Worm (Caenorhabditis elegans) whole organism, L4 larva: ENCODE results near the gene rib-1.

Experiments
- D1046.2 ChIP-seq: fragments of 200-800 bp; sonication (Bioruptor generic); IDR thresholded peaks from 2 replicates; pipeline ENCODE4 v1.3.6; 2022; ENCODE audit warnings: missing genetic modification characterization, missing compliant biosample characterization
- F37D6.2 ChIP-seq: sonication (generic microtip); optimal IDR thresholded peaks from 2 replicates; lab custom pipeline; 2016; ENCODE audit warnings: mild to moderate bottlenecking, missing genetic modification characterization, missing compliant biosample characterization
- F44E2.7 ChIP-seq: fragments of 200-800 bp; sonication (Bioruptor generic); IDR thresholded peaks from 2 replicates; pipeline ENCODE4 v2.1.2; 2022; ENCODE audit warnings: missing genetic modification characterization, missing compliant biosample characterization
- F49E8.2 ChIP-seq: sonication (generic microtip); optimal IDR thresholded peaks from 2 replicates; lab custom pipeline; 2016; ENCODE audit warnings: missing compliant biosample characterization, mild to moderate bottlenecking, missing genetic modification characterization, borderline replicate concordance
- Y5F2A.4 ChIP-seq: fragments of 200-800 bp; sonication (Bioruptor generic); optimal IDR thresholded peaks from 2 replicates; lab custom pipeline; 2018; ENCODE audit warnings: mild to moderate bottlenecking, missing genetic modification characterization, missing compliant biosample characterization
- ZK337.2 ChIP-seq: fragments of 200-800 bp; sonication (Bioruptor generic); IDR thresholded peaks from 2 replicates; pipeline ENCODE4 v1.3.6; 2022; ENCODE audit warnings: missing genetic modification reagents, missing genetic modification characterization, missing compliant biosample characterization
- ama-1 ChIP-seq: fragments of 150-350 bp; optimal IDR thresholded peaks from 2 replicates; lab custom pipeline; 2014; ENCODE audit warnings: inconsistent platforms, mixed read lengths
- arid-1 ChIP-seq: fragments of 200-800 bp; sonication (Bioruptor generic); conservative IDR thresholded peaks from 2 replicates; pipeline ENCODE4 v1.3.6; 2022; ENCODE audit warnings: missing genetic modification reagents, missing genetic modification characterization, missing compliant biosample characterization
- attf-4 ChIP-seq: sonication (generic microtip); optimal IDR thresholded peaks from 3 replicates; lab custom pipeline; 2017; ENCODE audit warnings: missing biosample characterization, missing genetic modification characterization
- ceh-20 ChIP-seq: fragments of 200-800 bp; sonication (Bioruptor generic); IDR thresholded peaks from 2 replicates; pipeline ENCODE4 v1.3.6; 2022; ENCODE audit warnings: missing genetic modification reagents, missing genetic modification characterization, missing compliant biosample characterization
- ceh-62 ChIP-seq: sonication (generic microtip); optimal IDR thresholded peaks from 2 replicates; lab custom pipeline; 2017; ENCODE audit warnings: missing biosample characterization, missing genetic modification characterization
- cey-2 ChIP-seq: sonication (generic microtip); optimal IDR thresholded peaks from 3 replicates; lab custom pipeline; 2017; ENCODE audit warnings: missing genetic modification characterization, mild to moderate bottlenecking, missing compliant biosample characterization, antibody characterized with exemption, borderline replicate concordance; ENCODE audit not compliant: insufficient read depth
- daf-19 ChIP-seq: fragments of 200-800 bp; sonication (Bioruptor generic); conservative IDR thresholded peaks from 2 replicates; pipeline ENCODE4 v1.3.6; 2022; ENCODE audit warnings: missing genetic modification characterization, missing compliant biosample characterization
- daf-8 ChIP-seq: fragments of 200-800 bp; sonication (Bioruptor generic); IDR thresholded peaks from 2 replicates; pipeline ENCODE4 v1.3.6; 2022; ENCODE audit warnings: missing genetic modification characterization, missing compliant biosample characterization
- dmd-8 ChIP-seq: fragments of 200-800 bp; sonication (Bioruptor generic); IDR thresholded peaks from 2 replicates; pipeline ENCODE4 v1.3.6; 2022; ENCODE audit warnings: missing genetic modification characterization, missing compliant biosample characterization
- dve-1 ChIP-seq: sonication (generic microtip); optimal IDR thresholded peaks from 2 replicates; lab custom pipeline; 2017; ENCODE audit warnings: antibody characterized with exemption, mild to moderate bottlenecking, missing genetic modification characterization, missing compliant biosample characterization; ENCODE audit not compliant: insufficient read depth
- egl-27 ChIP-seq: sonication (generic microtip); optimal IDR thresholded peaks from 3 replicates; lab custom pipeline; 2017; ENCODE audit warnings: missing biosample characterization, missing genetic modification reagents, missing genetic modification characterization
- egl-43 ChIP-seq: fragments of 200-800 bp; sonication (Bioruptor generic); IDR thresholded peaks from 2 replicates; pipeline ENCODE4 v1.3.6; 2022; ENCODE audit warnings: missing genetic modification reagents, missing genetic modification characterization, missing compliant biosample characterization
- fos-1 ChIP-seq: fragments of 150-350 bp; optimal IDR thresholded peaks from 2 replicates; lab custom pipeline; 2014; ENCODE audit warnings: missing biosample characterization, missing genetic modification characterization
- hlh-11 ChIP-seq: fragments of 200-800 bp; sonication (Bioruptor generic); optimal IDR thresholded peaks from 2 replicates; lab custom pipeline; 2018; ENCODE audit warnings: mild to moderate bottlenecking, missing genetic modification characterization, missing compliant biosample characterization
- hmg-1.1 ChIP-seq: fragments of 200-800 bp; sonication (Bioruptor generic); IDR thresholded peaks from 2 replicates; pipeline ENCODE4 v1.3.6; 2022; ENCODE audit warnings: missing genetic modification reagents, missing genetic modification characterization, missing compliant biosample characterization
- jun-1 ChIP-seq: fragments of 150-350 bp; optimal IDR thresholded peaks from 2 replicates; lab custom pipeline; 2014; ENCODE audit warnings: missing biosample characterization, missing genetic modification reagents, missing genetic modification characterization
- lin-15B ChIP-seq: fragments of 150-350 bp; sonication (generic microtip); optimal IDR thresholded peaks from 3 replicates; lab custom pipeline; 2014; ENCODE audit warnings: missing biosample characterization, missing genetic modification characterization
- lin-29 ChIP-seq: fragments of 200-800 bp; sonication (Bioruptor generic); IDR thresholded peaks from 2 replicates; pipeline ENCODE4 v1.3.6; 2022; ENCODE audit warnings: missing genetic modification reagents, missing genetic modification characterization, missing compliant biosample characterization
- lin-39 ChIP-seq: fragments of 150-350 bp; optimal IDR thresholded peaks from 2 replicates; lab custom pipeline; 2014; ENCODE audit warnings: missing biosample characterization, missing genetic modification reagents, missing genetic modification characterization
- madf-5 ChIP-seq, 2 experiments: fragments of 200-800 bp; sonication (Bioruptor generic); IDR thresholded peaks; 2 replicates each; pipeline ENCODE4 v1.3.6; 2022; ENCODE audit warnings: missing compliant biosample characterization in 2 of 2, missing genetic modification characterization in 2 of 2
- madf-9 ChIP-seq: fragments of 200-800 bp; sonication (Bioruptor generic); conservative IDR thresholded peaks from 2 replicates; pipeline ENCODE4 v1.3.6; 2022; ENCODE audit warnings: missing genetic modification reagents, missing genetic modification characterization, missing compliant biosample characterization
- mdl-1 ChIP-seq, 2 experiments: fragments of 150-350 bp in 1 of 2; sonication (generic microtip) in 1 of 2; optimal IDR thresholded peaks; 2 replicates each; lab custom pipeline; 2014 to 2017; ENCODE audit warnings: missing biosample characterization in 2 of 2, missing genetic modification characterization in 2 of 2
- mdt-29 ChIP-seq: fragments of 200-800 bp; sonication (Bioruptor generic); IDR thresholded peaks from 2 replicates; pipeline ENCODE4 v1.3.6; 2022; ENCODE audit warnings: missing genetic modification reagents, missing genetic modification characterization, missing compliant biosample characterization
- mep-1 ChIP-seq: fragments of 150-350 bp; sonication (generic microtip); optimal IDR thresholded peaks from 3 replicates; lab custom pipeline; 2014; ENCODE audit warnings: missing biosample characterization, missing genetic modification characterization
- nhr-10 ChIP-seq: fragments of 150-350 bp; optimal IDR thresholded peaks from 2 replicates; lab custom pipeline; 2014; ENCODE audit warnings: missing biosample characterization, missing genetic modification characterization
- nhr-11 ChIP-seq: fragments of 150-350 bp; optimal IDR thresholded peaks from 2 replicates; lab custom pipeline; 2014; ENCODE audit warnings: missing biosample characterization, missing genetic modification characterization
- nhr-28 ChIP-seq: fragments of 150-350 bp; optimal IDR thresholded peaks from 2 replicates; lab custom pipeline; 2014; ENCODE audit warnings: missing biosample characterization, missing genetic modification characterization
- nhr-41 ChIP-seq: fragments of 200-800 bp; sonication (Bioruptor generic); IDR thresholded peaks from 2 replicates; pipeline ENCODE4 v1.3.6; 2022; ENCODE audit warnings: missing genetic modification reagents, missing genetic modification characterization, missing compliant biosample characterization
- nhr-42 ChIP-seq: fragments of 200-800 bp; sonication (Bioruptor generic); IDR thresholded peaks from 2 replicates; pipeline ENCODE4 v1.3.6; 2022; ENCODE audit warnings: missing genetic modification characterization, missing compliant biosample characterization
- nhr-48 ChIP-seq: sonication (generic microtip); optimal IDR thresholded peaks from 2 replicates; lab custom pipeline; 2016; ENCODE audit warnings: mild to moderate bottlenecking, missing genetic modification characterization, missing compliant biosample characterization
- nhr-6 ChIP-seq: fragments of 150-350 bp; optimal IDR thresholded peaks from 2 replicates; lab custom pipeline; 2014; ENCODE audit warnings: missing biosample characterization, missing genetic modification characterization
- nhr-76 ChIP-seq: fragments of 150-350 bp; optimal IDR thresholded peaks from 2 replicates; lab custom pipeline; 2014; ENCODE audit warnings: missing biosample characterization, missing genetic modification characterization
- php-3 ChIP-seq: fragments of 200-800 bp; sonication (Bioruptor generic); IDR thresholded peaks from 2 replicates; pipeline ENCODE4 v1.3.6; 2022; ENCODE audit warnings: missing genetic modification reagents, missing genetic modification characterization, missing compliant biosample characterization
- set-16 ChIP-seq: fragments of 200-800 bp; sonication (Bioruptor generic); IDR thresholded peaks from 2 replicates; pipeline ENCODE4 v1.3.6; 2022; ENCODE audit warnings: missing genetic modification reagents, missing genetic modification characterization, missing compliant biosample characterization
- tag-97 ChIP-seq: fragments of 200-800 bp; sonication (Bioruptor generic); IDR thresholded peaks from 2 replicates; pipeline ENCODE4 v1.3.6; 2022; ENCODE audit warnings: missing genetic modification characterization, missing compliant biosample characterization
- tra-1 ChIP-seq: fragments of 200-800 bp; sonication (Bioruptor generic); IDR thresholded peaks from 2 replicates; pipeline ENCODE4 v1.3.6; 2022; ENCODE audit warnings: missing genetic modification reagents, missing genetic modification characterization, missing compliant biosample characterization
- unc-62 ChIP-seq, 3 experiments: fragments of 150-350 bp in 1 of 3; sonication (generic microtip); optimal IDR thresholded peaks in 2 of 3; peaks in 1 of 3; 1 replicate in 1 of 3; 2 replicates in 2 of 3; lab custom pipeline; 2014 to 2017; ENCODE audit warnings: missing biosample characterization in 3 of 3, missing genetic modification characterization in 3 of 3, missing genetic modification reagents in 3 of 3, missing genotype in 1 of 3
- zfp-2 ChIP-seq: sonication (generic microtip); optimal IDR thresholded peaks from 2 replicates; lab custom pipeline; 2016; ENCODE audit warnings: mild to moderate bottlenecking, missing genetic modification characterization, missing compliant biosample characterization
- zfp-3 ChIP-seq: fragments of 200-800 bp; sonication (Bioruptor generic); conservative IDR thresholded peaks from 2 replicates; pipeline ENCODE4 v1.3.6; 2022; ENCODE audit warnings: missing genetic modification reagents, missing genetic modification characterization, missing compliant biosample characterization
- ztf-11 ChIP-seq: fragments of 150-350 bp; optimal IDR thresholded peaks from 2 replicates; lab custom pipeline; 2014; ENCODE audit warnings: missing biosample characterization, missing genetic modification characterization
- ztf-7 ChIP-seq: fragments of 150-350 bp; optimal IDR thresholded peaks from 2 replicates; lab custom pipeline; 2014; ENCODE audit warnings: missing biosample characterization, missing genetic modification characterization

The rib-1 gene

DNA sequence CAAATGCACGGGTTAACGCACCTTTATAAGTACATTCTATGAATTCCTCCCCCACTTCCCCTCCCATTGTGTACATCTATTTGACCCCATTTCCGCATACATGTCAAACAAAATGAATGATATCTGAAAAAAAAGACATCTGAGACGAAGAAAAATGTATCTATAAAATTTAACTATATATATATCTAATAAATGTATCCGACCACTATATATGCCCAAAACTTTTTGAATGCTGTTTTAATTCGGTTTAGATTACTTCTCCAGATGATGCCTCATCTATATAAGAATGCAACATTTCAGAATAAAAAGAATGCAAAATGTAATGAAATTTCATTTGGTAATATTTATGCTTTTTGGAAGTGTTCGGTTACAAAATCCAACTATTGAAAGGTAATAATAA lies at the start of gene rib-1:
Gene rib-1 (plus strand): TSS at position 301 of the 400 bp plus-strand sequence.
- TF ChIP-seq ama-1 (lab: Kevin White, UChicago) = no peak

DNA sequence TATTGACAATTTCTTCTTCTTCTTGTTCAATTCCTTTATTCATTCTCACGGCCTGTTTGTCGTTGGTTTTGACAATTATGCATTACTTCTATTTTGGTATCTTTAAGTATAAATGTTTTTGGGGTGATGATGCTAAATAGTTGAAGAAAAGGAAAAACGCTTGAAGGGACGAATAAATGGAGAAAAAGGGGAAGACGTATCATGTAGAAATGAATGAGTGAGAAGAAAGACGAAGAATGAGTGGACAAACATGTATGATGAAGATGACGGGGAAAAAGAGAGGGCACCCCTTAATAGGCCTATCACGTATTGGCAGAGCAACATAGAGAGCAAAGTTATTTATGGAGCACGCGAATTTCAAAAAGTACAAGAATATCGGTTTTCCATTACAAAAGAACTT lies 29.9 kb upstream of the rib-1 start, which contains the start of gene M04B2.7:
Gene M04B2.7 (minus strand): TSS at position 101 of the 400 bp plus-strand sequence.
- TF ChIP-seq unc-62 (GFP tag; optimal IDR thresholded peaks at IDR 0.05 in 1 of 2; lab: Kevin White, UChicago) = peak in 1 of 2 experiments; percentile 53
- no peak for TF ChIP-seq unc-62 (tag; optimal IDR thresholded peaks at IDR 0.05; lab: Kevin White, UChicago)
- TF ChIP-seq zfp-2 (tag; lab: Kevin White, UChicago) = no peak
- TF ChIP-seq egl-43 (GFP tag; lab: Robert Waterston, UW) = no peak
- no peak for TF ChIP-seq nhr-11
- TF ChIP-seq nhr-6 = no peak
- no peak for TF ChIP-seq ceh-62 (tag; lab: Kevin White, UChicago)

- TF ChIP-seq lin-39 (tag; lab: Kevin White, UChicago) = no peak
- peak; percentile 85 for TF ChIP-seq hmg-1.1
- peak; percentile 85 to 91; a peak in 2 of 4 replicates for TF ChIP-seq madf-5 (GFP tag; IDR thresholded peaks at IDR 0.05; lab: Robert Waterston, UW)
- TF ChIP-seq daf-19 (GFP tag; lab: Robert Waterston, UW) = peak; percentile 72
- peak; percentile 59 for TF ChIP-seq Y5F2A.4 (GFP tag; lab: Kevin White, UChicago)
- TF ChIP-seq nhr-42 (GFP tag; lab: Robert Waterston, UW) = 0 out of 2 replicates have a peak, but pooled peaks have one; percentile 42
- TF ChIP-seq mdl-1 (tag; optimal IDR thresholded peaks at IDR 0.05; lab: Kevin White, UChicago) = peak in 1 of 2 experiments; percentile 53
- TF ChIP-seq F44E2.7 = no peak
- TF ChIP-seq ceh-62 (tag; lab: Kevin White, UChicago) = no peak
- peak; percentile 69 for TF ChIP-seq nhr-41 (GFP tag; lab: Robert Waterston, UW)
- no peak for TF ChIP-seq fos-1 (tag; lab: Kevin White, UChicago)
- TF ChIP-seq nhr-10 = no peak
- TF ChIP-seq madf-9 = peak; percentile 43; the same call in 1 of the 2 replicates
- TF ChIP-seq ztf-7 (tag; lab: Kevin White, UChicago) = peak; percentile 39
- TF ChIP-seq lin-29 (GFP tag; lab: Robert Waterston, UW) = no peak
- TF ChIP-seq lin-15B (tag; lab: Kevin White, UChicago) = no peak
- TF ChIP-seq egl-27 (tag; lab: Kevin White, UChicago) = no peak
- peak; percentile 77; the same call in 1 of the 2 replicates for TF ChIP-seq tra-1
- 0 out of 2 replicates have a peak, but pooled peaks have one; percentile 34 for TF ChIP-seq zfp-3 (GFP tag; lab: Robert Waterston, UW)
- no peak for TF ChIP-seq tag-97 (GFP tag; lab: Robert Waterston, UW)
- TF ChIP-seq arid-1 (GFP tag; lab: Robert Waterston, UW) = no peak; the same call in 1 of the 2 replicates
- no peak for TF ChIP-seq nhr-28
- TF ChIP-seq ZK337.2 (GFP tag; lab: Robert Waterston, UW) = peak; percentile 73; the same call in 1 of the 2 replicates
- no peak for TF ChIP-seq dve-1 (tag; lab: Kevin White, UChicago)
- peak; percentile 24 for TF ChIP-seq F37D6.2
- peak; percentile 90 for TF ChIP-seq dmd-8 (GFP tag; lab: Robert Waterston, UW)
- peak in 1 of 2 experiments; percentile 96 for TF ChIP-seq unc-62 (GFP tag; optimal IDR thresholded peaks at IDR 0.05 in 1 of 2; lab: Kevin White, UChicago)
- no peak for TF ChIP-seq unc-62 (tag; optimal IDR thresholded peaks at IDR 0.05; lab: Kevin White, UChicago)
- no peak for TF ChIP-seq set-16 (GFP tag; lab: Robert Waterston, UW)
- no peak for TF ChIP-seq attf-4
- no peak for TF ChIP-seq daf-8 (GFP tag; lab: Robert Waterston, UW)
- no peak for TF ChIP-seq ceh-20
- no peak for TF ChIP-seq nhr-76 (tag; lab: Kevin White, UChicago)
- TF ChIP-seq F49E8.2 (tag; lab: Kevin White, UChicago) = peak; percentile 55
- TF ChIP-seq php-3 (GFP tag; lab: Robert Waterston, UW) = peak; percentile 16; the same call in 1 of the 2 replicates
- no peak for TF ChIP-seq mep-1
- no peak for TF ChIP-seq nhr-48 (tag; lab: Kevin White, UChicago)
- no peak for TF ChIP-seq ztf-11 (tag; lab: Kevin White, UChicago)
- TF ChIP-seq mdt-29 (GFP tag; lab: Robert Waterston, UW) = no peak
- 0 out of 2 replicates have a peak, but pooled peaks have one; percentile 56 for TF ChIP-seq D1046.2 (GFP tag; lab: Robert Waterston, UW)
- no peak for TF ChIP-seq cey-2
- TF ChIP-seq hlh-11 (tag; lab: Kevin White, UChicago) = no peak
- TF ChIP-seq jun-1 (tag; lab: Kevin White, UChicago) = peak; percentile 42
These were observed 28.9 kb upstream of the rib-1 start for ce11 chrIV:11549694-11550093.
